Worm (Caenorhabditis elegans) whole organism, L2 larva: ENCODE results near the gene C27H5.2.
A peak's percentile ranks its signal among the peaks of the same experiment; 100 is the strongest.

Source experiments
- C34F6.9 ChIP-seq: fragments of 150-350 bp; optimal IDR thresholded peaks from 2 replicates; lab custom pipeline; 2014; ENCODE audit warnings: missing biosample characterization, missing genetic modification characterization
- F13H6.1 ChIP-seq: sonication (generic microtip); optimal IDR thresholded peaks from 2 replicates; lab custom pipeline; 2016; ENCODE audit warnings: missing genetic modification characterization, missing compliant biosample characterization
- Y55F3AM.14 ChIP-seq: fragments of 200-800 bp; sonication (Bioruptor generic); optimal IDR thresholded peaks from 2 replicates; lab custom pipeline; 2018; ENCODE audit warnings: mild to moderate bottlenecking, missing genetic modification characterization, missing compliant biosample characterization
- ZK546.5 ChIP-seq: sonication (generic microtip); optimal IDR thresholded peaks from 2 replicates; lab custom pipeline; 2017; ENCODE audit warnings: missing biosample characterization, missing genetic modification characterization
- alr-1 ChIP-seq: fragments of 150-350 bp; optimal IDR thresholded peaks from 2 replicates; lab custom pipeline; 2014; ENCODE audit warnings: missing biosample characterization, missing genetic modification characterization
- aly-2 ChIP-seq: fragments of 150-350 bp; optimal IDR thresholded peaks from 2 replicates; lab custom pipeline; 2014; ENCODE audit warnings: missing biosample characterization, missing genetic modification characterization
- ama-1 ChIP-seq: fragments of 150-350 bp; optimal IDR thresholded peaks from 2 replicates; lab custom pipeline; 2018; ENCODE audit warnings: inconsistent platforms
- blmp-1 ChIP-seq: sonication (generic microtip); optimal IDR thresholded peaks from 2 replicates; lab custom pipeline; 2017; ENCODE audit warnings: missing genetic modification characterization, mild to moderate bottlenecking, missing compliant biosample characterization, antibody characterized with exemption, moderate library complexity; ENCODE audit not compliant: insufficient read depth
- ceh-16 ChIP-seq: fragments of 150-350 bp; optimal IDR thresholded peaks from 2 replicates; lab custom pipeline; 2014; ENCODE audit warnings: missing biosample characterization, missing genetic modification characterization
- crh-2 ChIP-seq: sonication (generic microtip); optimal IDR thresholded peaks from 2 replicates; lab custom pipeline; 2017; ENCODE audit warnings: missing biosample characterization, missing genetic modification characterization
- egl-27 ChIP-seq: sonication (generic microtip); optimal IDR thresholded peaks from 3 replicates; lab custom pipeline; 2017; ENCODE audit warnings: missing biosample characterization, missing genetic modification reagents, missing genetic modification characterization
- elt-1 ChIP-seq: fragments of 150-350 bp; optimal IDR thresholded peaks from 2 replicates; lab custom pipeline; 2014; ENCODE audit warnings: missing biosample characterization, missing genetic modification characterization
- elt-3 ChIP-seq: sonication (generic microtip); optimal IDR thresholded peaks from 2 replicates; lab custom pipeline; 2017; ENCODE audit warnings: missing biosample characterization, missing genetic modification characterization
- fos-1 ChIP-seq: fragments of 150-350 bp; optimal IDR thresholded peaks from 2 replicates; lab custom pipeline; 2014; ENCODE audit warnings: missing biosample characterization, missing genetic modification characterization
- gmeb-1 ChIP-seq: fragments of 150-350 bp; optimal IDR thresholded peaks from 2 replicates; lab custom pipeline; 2014; ENCODE audit warnings: missing biosample characterization, missing genetic modification characterization
- lin-11 ChIP-seq: fragments of 150-350 bp; sonication (generic microtip); optimal IDR thresholded peaks from 2 replicates; lab custom pipeline; 2014; ENCODE audit warnings: missing biosample characterization, missing genetic modification characterization, inconsistent platforms, mixed read lengths
- lin-13 ChIP-seq: fragments of 150-350 bp; optimal IDR thresholded peaks from 2 replicates; lab custom pipeline; 2014; ENCODE audit warnings: missing biosample characterization, missing genetic modification reagents, missing genetic modification characterization
- lin-39 ChIP-seq: fragments of 150-350 bp; optimal IDR thresholded peaks from 2 replicates; lab custom pipeline; 2014; ENCODE audit warnings: missing biosample characterization, missing genetic modification reagents, missing genetic modification characterization
- lsy-2 ChIP-seq, 2 experiments: fragments of 150-350 bp in 1 of 2; sonication (generic microtip) in 1 of 2; optimal IDR thresholded peaks; 2 replicates each; lab custom pipeline; 2014 to 2017; ENCODE audit warnings: missing biosample characterization in 2 of 2, missing genetic modification characterization in 2 of 2
- mab-5 ChIP-seq: fragments of 150-350 bp; optimal IDR thresholded peaks from 2 replicates; lab custom pipeline; 2014; ENCODE audit warnings: missing biosample characterization, missing genetic modification characterization
- mbf-1 ChIP-seq: sonication (generic microtip); optimal IDR thresholded peaks from 2 replicates; lab custom pipeline; 2017; ENCODE audit warnings: missing biosample characterization, missing genetic modification characterization
- mdl-1 ChIP-seq, 2 experiments: fragments of 150-350 bp in 1 of 2; sonication (generic microtip) in 1 of 2; optimal IDR thresholded peaks; 2 replicates each; lab custom pipeline; 2017; ENCODE audit warnings: missing biosample characterization in 2 of 2, missing genetic modification characterization in 2 of 2
- nhr-10 ChIP-seq: sonication (generic microtip); optimal IDR thresholded peaks from 2 replicates; lab custom pipeline; 2017; ENCODE audit warnings: missing biosample characterization, missing genetic modification characterization
- nhr-11 ChIP-seq: fragments of 150-350 bp; optimal IDR thresholded peaks from 2 replicates; lab custom pipeline; 2014; ENCODE audit warnings: missing biosample characterization, missing genetic modification characterization
- nhr-12 ChIP-seq: fragments of 150-350 bp; optimal IDR thresholded peaks from 2 replicates; lab custom pipeline; 2014; ENCODE audit warnings: missing biosample characterization, missing genetic modification characterization
- nhr-129 ChIP-seq: fragments of 150-350 bp; optimal IDR thresholded peaks from 2 replicates; lab custom pipeline; 2014; ENCODE audit warnings: missing biosample characterization, missing genetic modification characterization
- nhr-21 ChIP-seq: fragments of 150-350 bp; optimal IDR thresholded peaks from 2 replicates; lab custom pipeline; 2014; ENCODE audit warnings: missing biosample characterization, missing genetic modification characterization
- nhr-23 ChIP-seq: fragments of 150-350 bp; optimal IDR thresholded peaks from 2 replicates; lab custom pipeline; 2014; ENCODE audit warnings: missing biosample characterization, missing genetic modification reagents, missing genetic modification characterization
- nhr-237 ChIP-seq: fragments of 150-350 bp; optimal IDR thresholded peaks from 2 replicates; lab custom pipeline; 2014; ENCODE audit warnings: missing biosample characterization, missing genetic modification characterization
- nhr-25 ChIP-seq: fragments of 150-350 bp; sonication (generic microtip); optimal IDR thresholded peaks from 3 replicates; lab custom pipeline; 2014; ENCODE audit warnings: missing biosample characterization, missing genetic modification characterization
- nhr-6 ChIP-seq: fragments of 150-350 bp; optimal IDR thresholded peaks from 2 replicates; lab custom pipeline; 2014; ENCODE audit warnings: missing biosample characterization, missing genetic modification characterization
- nhr-77 ChIP-seq: fragments of 150-350 bp; optimal IDR thresholded peaks from 2 replicates; lab custom pipeline; 2014; ENCODE audit warnings: missing biosample characterization, missing genetic modification characterization
- peb-1 ChIP-seq: fragments of 150-350 bp; optimal IDR thresholded peaks from 2 replicates; lab custom pipeline; 2014; ENCODE audit warnings: missing biosample characterization, missing genetic modification characterization
- sem-4 ChIP-seq: fragments of 150-350 bp; optimal IDR thresholded peaks from 2 replicates; lab custom pipeline; 2014; ENCODE audit warnings: missing biosample characterization, missing genetic modification reagents, missing genetic modification characterization
- skn-1 ChIP-seq: sonication (generic microtip); optimal IDR thresholded peaks from 2 replicates; lab custom pipeline; 2017; ENCODE audit warnings: missing biosample characterization, missing genetic modification characterization
- sma-9 ChIP-seq, 2 experiments: fragments of 150-350 bp in 1 of 2; sonication (generic microtip) in 1 of 2; optimal IDR thresholded peaks; 2 replicates each; lab custom pipeline; 2014 to 2016; ENCODE audit warnings: missing genetic modification characterization in 2 of 2, mild to moderate bottlenecking in 1 of 2, missing biosample characterization in 1 of 2, missing compliant biosample characterization in 1 of 2, missing genetic modification reagents in 1 of 2, moderate library complexity in 1 of 2
- snpc-4 ChIP-seq: fragments of 150-350 bp; optimal IDR thresholded peaks from 2 replicates; lab custom pipeline; 2014; ENCODE audit warnings: missing biosample characterization, missing genetic modification characterization
- unc-39 ChIP-seq: fragments of 150-350 bp; optimal IDR thresholded peaks from 2 replicates; lab custom pipeline; 2014; ENCODE audit warnings: missing biosample characterization, missing genetic modification characterization
- unc-55 ChIP-seq: fragments of 150-350 bp; sonication (generic microtip); optimal IDR thresholded peaks from 3 replicates; lab custom pipeline; 2014; ENCODE audit warnings: missing biosample characterization, missing genetic modification reagents, missing genetic modification characterization
- unc-62 ChIP-seq: fragments of 150-350 bp; optimal IDR thresholded peaks from 2 replicates; lab custom pipeline; 2014; ENCODE audit warnings: missing biosample characterization, missing genetic modification reagents, missing genetic modification characterization
- zag-1 ChIP-seq: fragments of 150-350 bp; optimal IDR thresholded peaks from 2 replicates; lab custom pipeline; 2014; ENCODE audit warnings: missing biosample characterization, missing genetic modification characterization
- ztf-1 ChIP-seq: fragments of 200-800 bp; sonication (Bioruptor generic); conservative IDR thresholded peaks from 2 replicates; pipeline ENCODE4 v1.3.6; 2022; ENCODE audit warnings: missing genetic modification characterization, missing compliant biosample characterization
- ztf-11 ChIP-seq: sonication (generic microtip); optimal IDR thresholded peaks from 2 replicates; lab custom pipeline; 2017; ENCODE audit warnings: missing biosample characterization, missing genetic modification characterization
- ztf-4 ChIP-seq: fragments of 150-350 bp; optimal IDR thresholded peaks from 2 replicates; lab custom pipeline; 2014; ENCODE audit warnings: missing biosample characterization, missing genetic modification characterization

C27H5.2 gene

ce11 chrII:7111657-7112049 lies 43.7 kb upstream of the C27H5.2 start, which contains the start of gene F10E7.5:
F10E7.5 (plus strand) TSS chrII:7111978.
- TF ChIP-seq ZK546.5 (tag; lab: Kevin White, UChicago) (no peak), mab-5 (tag; lab: Kevin White, UChicago) (no peak), egl-27 (tag; lab: Kevin White, UChicago) (no peak), gmeb-1 (tag; lab: Kevin White, UChicago) (no peak), ztf-11 (tag; lab: Kevin White, UChicago) (no peak), nhr-129 (peak; percentile 60), C34F6.9 (tag; lab: Kevin White, UChicago) (peak; percentile 66), sma-9 (GFP tag; optimal IDR thresholded peaks at IDR 0.05; lab: Kevin White, UChicago) (peak; percentile 26), sma-9 (tag; optimal IDR thresholded peaks at IDR 0.05; lab: Kevin White, UChicago) (no peak), F13H6.1 (tag; lab: Kevin White, UChicago) (no peak), crh-2 (tag; lab: Kevin White, UChicago) (peak; percentile 62), nhr-11 (no peak), peb-1 (no peak), nhr-23 (tag; lab: Kevin White, UChicago) (no peak), lin-11 (tag; lab: Kevin White, UChicago) (no peak), unc-62 (no peak), ceh-16 (no peak), sem-4 (tag; lab: Kevin White, UChicago) (peak; percentile 30), lsy-2 (tag; optimal IDR thresholded peaks at IDR 0.05; lab: Kevin White, UChicago) (peak; percentile 94 to 99), ztf-1 (no peak), blmp-1 (tag; lab: Kevin White, UChicago) (no peak), lin-39 (tag; lab: Kevin White, UChicago) (no peak), nhr-77 (tag; lab: Kevin White, UChicago) (no peak), zag-1 (tag; lab: Kevin White, UChicago) (no peak), snpc-4 (tag; lab: Kevin White, UChicago) (peak; percentile 36), nhr-237 (tag; lab: Kevin White, UChicago) (no peak), nhr-21 (tag; lab: Kevin White, UChicago) (no peak), skn-1 (tag; lab: Kevin White, UChicago) (no peak), elt-3 (tag; lab: Kevin White, UChicago) (no peak), nhr-25 (no peak), aly-2 (tag; lab: Kevin White, UChicago) (no peak), lin-13 (no peak), alr-1 (no peak), nhr-6 (peak; percentile 24)

ce11 chrII:7112780-7113179 lies 42.6 kb upstream of the C27H5.2 start, which contains the start of gene F10E7.6:
F10E7.6 (plus strand) TSS chrII:7113080.
- TF ChIP-seq gmeb-1 (tag; lab: Kevin White, UChicago) (no peak), ztf-1 (no peak), blmp-1 (tag; lab: Kevin White, UChicago) (no peak), peb-1 (no peak), ama-1 (lab: Kevin White, UChicago) (no peak), nhr-21 (tag; lab: Kevin White, UChicago) (no peak), lin-39 (tag; lab: Kevin White, UChicago) (no peak), nhr-6 (no peak), elt-1 (tag; lab: Kevin White, UChicago) (no peak), nhr-25 (no peak), nhr-77 (tag; lab: Kevin White, UChicago) (no peak), skn-1 (tag; lab: Kevin White, UChicago) (no peak), fos-1 (tag; lab: Kevin White, UChicago) (no peak)

- TF ChIP-seq nhr-237 (tag; lab: Kevin White, UChicago) = no peak
- TF ChIP-seq ztf-4 = no peak
- TF ChIP-seq mab-5 (tag; lab: Kevin White, UChicago) = no peak
- TF ChIP-seq lin-11 (tag; lab: Kevin White, UChicago) = no peak
- TF ChIP-seq aly-2 (tag; lab: Kevin White, UChicago) = no peak
- no peak for TF ChIP-seq peb-1
- TF ChIP-seq unc-39 = no peak
These were observed 39.7 kb upstream of the C27H5.2 start, which contains the start of gene cutl-5 for ce11 chrII:7115638-7116037. cutl-5 (minus strand) TSS chrII:7115906.

DNA sequence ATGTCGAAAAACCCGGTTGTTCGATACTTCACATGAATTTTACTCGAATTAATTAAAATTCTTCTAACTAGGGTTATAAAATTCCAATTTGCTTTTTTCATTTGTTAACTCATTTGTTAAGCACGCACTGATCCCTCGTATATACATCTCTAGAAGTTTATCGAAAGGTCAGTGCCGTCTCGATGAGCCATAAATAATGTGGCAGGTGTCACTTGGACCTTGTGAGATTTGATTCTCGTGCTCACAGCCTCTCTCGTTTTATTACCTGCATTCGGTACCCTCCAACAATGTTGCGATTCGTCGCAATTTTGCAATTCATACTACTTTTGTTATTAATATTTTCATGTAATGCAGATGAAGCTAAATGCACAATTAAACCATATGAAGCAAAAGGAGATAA lies 39.0 kb upstream of the C27H5.2 start, which contains the start of gene spon-1:
TSS of gene spon-1 (plus strand) at position 208 of the 400 bp plus-strand sequence.
- TF ChIP-seq mbf-1 = no peak
- TF ChIP-seq blmp-1 (tag; lab: Kevin White, UChicago) = no peak
- no peak for TF ChIP-seq nhr-237 (tag; lab: Kevin White, UChicago)
- TF ChIP-seq F13H6.1 (tag; lab: Kevin White, UChicago) = no peak
- no peak for TF ChIP-seq mdl-1 (tag; optimal IDR thresholded peaks at IDR 0.05; lab: Kevin White, UChicago)
- no peak for TF ChIP-seq lsy-2 (tag; optimal IDR thresholded peaks at IDR 0.05; lab: Kevin White, UChicago)
- TF ChIP-seq crh-2 (tag; lab: Kevin White, UChicago) = no peak
- TF ChIP-seq unc-55 (GFP tag; lab: Kevin White, UChicago) = no peak
- no peak for TF ChIP-seq nhr-10
- TF ChIP-seq nhr-23 (tag; lab: Kevin White, UChicago) = no peak
- TF ChIP-seq ceh-16 = no peak
- no peak for TF ChIP-seq nhr-12 (tag; lab: Kevin White, UChicago)
- no peak for TF ChIP-seq C34F6.9 (tag; lab: Kevin White, UChicago)
- no peak for TF ChIP-seq ZK546.5 (tag; lab: Kevin White, UChicago)
- TF ChIP-seq lin-11 (tag; lab: Kevin White, UChicago) = no peak
- TF ChIP-seq lin-13 = no peak
- TF ChIP-seq skn-1 (tag; lab: Kevin White, UChicago) = no peak
- TF ChIP-seq Y55F3AM.14 (GFP tag; lab: Kevin White, UChicago) = no peak
